Worm (Caenorhabditis elegans): ENCODE results near the gene ufl-1.

The ufl-1 gene

ce11 chrIV:7043430-7043829 lies 6.8 kb upstream of the ufl-1 start (continued):
- TF ChIP-seq ceh-58 (GFP tag; IDR thresholded peaks at IDR 0.05) (peak; percentile 79; the same call in 1 of the 2 replicates), mes-4 (tag; optimal IDR thresholded peaks at IDR 0.05) (peak; percentile 27), K11D2.4 (GFP tag; IDR thresholded peaks at IDR 0.05) (no peak), rpc-1 (optimal IDR thresholded peaks at IDR 0.05) (no peak), rpc-1 (tag; optimal IDR thresholded peaks at IDR 0.05) (no peak), egl-44 (GFP tag; IDR thresholded peaks at IDR 0.05) (no peak), dpff-1 (tag; optimal IDR thresholded peaks at IDR 0.05) (no peak), F52B5.7 (tag; optimal IDR thresholded peaks at IDR 0.05) (peak; percentile 28), sea-2 (GFP tag; IDR thresholded peaks at IDR 0.05) (no peak), ztf-18 (tag; optimal IDR thresholded peaks at IDR 0.05) (peak; percentile 56), F23B12.7 (tag; optimal IDR thresholded peaks at IDR 0.05; ENCODE audit: insufficient read depth) (no peak), nhr-120 (GFP tag; IDR thresholded peaks at IDR 0.05) (no peak), atf-7 (tag; optimal IDR thresholded peaks at IDR 0.05) (peak; percentile 39), ztf-25 (GFP tag; IDR thresholded peaks at IDR 0.05) (0 out of 2 replicates have a peak, but pooled peaks have one; percentile 28), F22D6.2 (tag; optimal IDR thresholded peaks at IDR 0.05) (no peak), ama-1 (optimal IDR thresholded peaks at IDR 0.05) (no peak), ama-1 (GFP tag; optimal IDR thresholded peaks at IDR 0.05) (peak; percentile 39 to 80), him-1 (tag; optimal IDR thresholded peaks at IDR 0.05) (peak; percentile 38), rec-8 (tag; optimal IDR thresholded peaks at IDR 0.05) (peak; percentile 30 to 60), nfyb-1 (GFP tag; IDR thresholded peaks at IDR 0.05) (no peak), Y67H2A.10 (GFP tag; conservative IDR thresholded peaks at IDR 0.05) (no peak), lin-54 (GFP tag; optimal IDR thresholded peaks at IDR 0.05) (peak; percentile 74), lsl-1 (GFP tag; optimal IDR thresholded peaks at IDR 0.05) (peak; percentile 31), B0035.1 (tag; optimal IDR thresholded peaks at IDR 0.05) (no peak), attf-3 (GFP tag; conservative IDR thresholded peaks at IDR 0.05) (no peak), lin-35 (GFP tag; optimal IDR thresholded peaks at IDR 0.05) (peak in 1 of 3 experiments; percentile 4), nfya-1 (tag; optimal IDR thresholded peaks at IDR 0.05; ENCODE audit: borderline replicate concordance, insufficient read depth) (no peak), let-526 (GFP tag; IDR thresholded peaks at IDR 0.05) (no peak), athp-1 (tag; optimal IDR thresholded peaks at IDR 0.05) (peak; percentile 55), nhr-90 (tag; optimal IDR thresholded peaks at IDR 0.05) (no peak), dox-1 (GFP tag; IDR thresholded peaks at IDR 0.05) (no peak)

- TF ChIP-seq Y79H2A.3 (GFP tag; conservative IDR thresholded peaks at IDR 0.05) (0 out of 2 replicates have a peak, but pooled peaks have one; percentile 26), snpc-1.1 (tag; optimal IDR thresholded peaks at IDR 0.05; ENCODE audit: insufficient read depth) (peak; percentile 22), tbx-9 (tag; optimal IDR thresholded peaks at IDR 0.05; ENCODE audit: borderline replicate concordance) (no peak), nhr-80 (tag; optimal IDR thresholded peaks at IDR 0.05) (peak; percentile 45), nhr-179 (tag; optimal IDR thresholded peaks at IDR 0.05) (no peak), gei-17 (GFP tag; optimal IDR thresholded peaks at IDR 0.05) (no peak), madf-6 (GFP tag; IDR thresholded peaks at IDR 0.05) (peak; percentile 100), B0019.2 (GFP tag; conservative IDR thresholded peaks at IDR 0.05) (peak; percentile 86), egl-18 (GFP tag; IDR thresholded peaks at IDR 0.05) (no peak), bed-1 (GFP tag; IDR thresholded peaks at IDR 0.05) (no peak), F22D6.2 (tag; optimal IDR thresholded peaks at IDR 0.05) (no peak), ceh-58 (GFP tag; IDR thresholded peaks at IDR 0.05) (no peak), let-526 (GFP tag; IDR thresholded peaks at IDR 0.05) (no peak), snpc-1.3 (tag; optimal IDR thresholded peaks at IDR 0.05; ENCODE audit: insufficient read depth) (peak; percentile 45), Y53F4B.3 (GFP tag; IDR thresholded peaks at IDR 0.05) (peak; percentile 78), attf-3 (GFP tag; conservative IDR thresholded peaks at IDR 0.05) (0 out of 2 replicates have a peak, but pooled peaks have one; percentile 32), bed-2 (GFP tag; IDR thresholded peaks at IDR 0.05) (no peak), fkh-3 (tag; optimal IDR thresholded peaks at IDR 0.05) (no peak), ekl-4 (GFP tag; IDR thresholded peaks at IDR 0.05) (peak; percentile 88), C17E4.6 (GFP tag; IDR thresholded peaks at IDR 0.05) (peak; percentile 68), sea-2 (GFP tag; IDR thresholded peaks at IDR 0.05) (no peak), hsf-1 (GFP tag; IDR thresholded peaks at IDR 0.05) (peak; percentile 89)
Observed at ce11 chrIV:7039476-7040261, 3.0 kb upstream of the ufl-1 start, which contains the start of the genes cogc-2 and klp-18. Gene cogc-2, minus strand, starts transcription at chrIV:7039580. Gene klp-18, plus strand, starts transcription at chrIV:7040211.

Data from whole organism, young adult.